Fruit fly (Drosophila melanogaster): ENCODE measurements around the gene CG10864.

The CG10864 gene

dm6 chr3R:18393436-18393835 is 18.0 kb downstream of the CG10864 start (continued):
- TF ChIP-seq Trl (optimal IDR thresholded peaks at IDR 0.05) (no peak), Trl (GFP tag; optimal IDR thresholded peaks at IDR 0.05) (no peak), CG10147 (GFP tag; optimal IDR thresholded peaks at IDR 0.05) (no peak), scrt (GFP tag; optimal IDR thresholded peaks at IDR 0.05) (no peak), Stat92E (GFP tag; optimal IDR thresholded peaks at IDR 0.05) (no peak), CG8388 (GFP tag; optimal IDR thresholded peaks at IDR 0.05) (peak; percentile 55), kni (GFP tag; optimal IDR thresholded peaks at IDR 0.05) (no peak), CG12769 (tag; optimal IDR thresholded peaks at IDR 0.05) (no peak), Hmr (GFP tag; optimal IDR thresholded peaks at IDR 0.05) (peak; percentile 54), ssp (GFP tag; IDR thresholded peaks at IDR 0.05) (no peak), Ssrp (tag; optimal IDR thresholded peaks at IDR 0.05) (peak; percentile 56), nau (GFP tag; optimal IDR thresholded peaks at IDR 0.05) (no peak), CG15514 (GFP tag; optimal IDR thresholded peaks at IDR 0.05) (no peak), jigr1 (GFP tag; IDR thresholded peaks at IDR 0.05) (no peak), maf-S (GFP tag; optimal IDR thresholded peaks at IDR 0.05) (no peak), Bteb2 (GFP tag; optimal IDR thresholded peaks at IDR 0.05) (no peak), Lim3 (GFP tag; IDR thresholded peaks at IDR 0.05) (no peak), lmd (GFP tag; IDR thresholded peaks at IDR 0.05) (peak; percentile 34; the same call in 1 of the 2 replicates), BEAF-32 (GFP tag; optimal IDR thresholded peaks at IDR 0.05) (no peak), GATAe (GFP tag; conservative IDR thresholded peaks at IDR 0.05) (no peak), CG12236 (GFP tag; optimal IDR thresholded peaks at IDR 0.05) (no peak), ash1 (GFP tag; optimal IDR thresholded peaks at IDR 0.05) (no peak), CG16815 (GFP tag; optimal IDR thresholded peaks at IDR 0.05) (peak; percentile 36), br (optimal IDR thresholded peaks at IDR 0.05) (no peak), ftz-f1 (GFP tag; optimal IDR thresholded peaks at IDR 0.05) (no peak), Dfd (GFP tag; optimal IDR thresholded peaks at IDR 0.05) (no peak), yki (optimal IDR thresholded peaks at IDR 0.05) (no peak), CG10274 (GFP tag; optimal IDR thresholded peaks at IDR 0.05) (no peak), ro (GFP tag; IDR thresholded peaks at IDR 0.05) (no peak), CG10462 (GFP tag; optimal IDR thresholded peaks at IDR 0.05) (no peak), Ets97D (GFP tag; optimal IDR thresholded peaks at IDR 0.05) (no peak), CG6791 (GFP tag; IDR thresholded peaks at IDR 0.05; ENCODE audit: partially characterized antibody) (no peak), CG14050 (GFP tag; IDR thresholded peaks at IDR 0.05) (no peak), NFAT (GFP tag; IDR thresholded peaks at IDR 0.05) (peak; percentile 43; the same call in 1 of the 2 replicates), HLHmδ (GFP tag; optimal IDR thresholded peaks at IDR 0.05) (no peak), CG10209 (GFP tag; optimal IDR thresholded peaks at IDR 0.05) (peak; percentile 40), CG12391 (tag; optimal IDR thresholded peaks at IDR 0.05) (no peak), trem (tag; optimal IDR thresholded peaks at IDR 0.05) (no peak), CG32767 (GFP tag; IDR thresholded peaks at IDR 0.05) (0 out of 2 replicates have a peak, but pooled peaks have one; percentile 47), NK7.1 (GFP tag; optimal IDR thresholded peaks at IDR 0.05) (no peak), CG11085 (GFP tag; IDR thresholded peaks at IDR 0.05) (no peak), schlank (tag; optimal IDR thresholded peaks at IDR 0.05) (no peak), tna (GFP tag; IDR thresholded peaks at IDR 0.05; ENCODE audit: partially characterized antibody) (no peak), CG14441 (GFP tag; IDR thresholded peaks at IDR 0.05) (peak; percentile 24; the same call in 1 of the 2 replicates), CG15011 (GFP tag; optimal IDR thresholded peaks at IDR 0.05) (no peak), aop (GFP tag; IDR thresholded peaks at IDR 0.05) (no peak), CG6175 (GFP tag; IDR thresholded peaks at IDR 0.05) (0 out of 3 replicates have a peak, but pooled peaks have one; percentile 12), CG43689 (GFP tag; IDR thresholded peaks at IDR 0.05) (no peak), H2.0 (GFP tag; IDR thresholded peaks at IDR 0.05) (peak; percentile 31; the same call in 1 of the 2 replicates), CG8478 (optimal IDR thresholded peaks at IDR 0.05) (no peak), CG11560 (tag; IDR thresholded peaks at IDR 0.05) (no peak), z (GFP tag; IDR thresholded peaks at IDR 0.05) (no peak), dmrt99B (tag; optimal IDR thresholded peaks at IDR 0.05) (no peak)

All from whole organism, embryonic.